Worm (Caenorhabditis elegans) whole organism, L1 larva: ENCODE data around the gene srt-37.
"Not testable (repeated sequence)": the region's sequence is repeated elsewhere in the genome, so short reads cannot be mapped to it uniquely, and the experiment has no call there.

Source experiments
- blmp-1 ChIP-seq: fragments of 150-350 bp; optimal IDR thresholded peaks from 2 replicates; lab custom pipeline; 2014; ENCODE audit warnings: missing biosample characterization, missing genetic modification characterization
- ceh-63 ChIP-seq: fragments of 200-800 bp; sonication (Bioruptor generic); optimal IDR thresholded peaks from 2 replicates; lab custom pipeline; 2018; ENCODE audit warnings: mild to moderate bottlenecking, missing genetic modification characterization, missing compliant biosample characterization
- dpl-1 ChIP-seq, 3 experiments: fragments of 150-350 bp in 2 of 3; sonication (generic microtip) in 1 of 3; optimal IDR thresholded peaks; 2 replicates each; lab custom pipeline; 2014 to 2017; ENCODE audit warnings: missing biosample characterization in 3 of 3, missing genetic modification characterization in 3 of 3, missing genetic modification reagents in 3 of 3
- elt-2 ChIP-seq: sonication (generic microtip); optimal IDR thresholded peaks from 2 replicates; lab custom pipeline; 2016; ENCODE audit warnings: missing genetic modification characterization, mild to moderate bottlenecking, inconsistent platforms, missing compliant biosample characterization, missing genetic modification reagents
- jun-1 ChIP-seq: fragments of 150-350 bp; optimal IDR thresholded peaks from 2 replicates; lab custom pipeline; 2014; ENCODE audit warnings: missing biosample characterization, missing genetic modification reagents, missing genetic modification characterization
- lin-35 ChIP-seq, 2 experiments: fragments of 150-350 bp; optimal IDR thresholded peaks; 2 replicates each; lab custom pipeline; 2014; ENCODE audit warnings: missing biosample characterization in 2 of 2, missing genetic modification characterization in 2 of 2, missing genetic modification reagents in 2 of 2
- nhr-19 ChIP-seq: fragments of 200-800 bp; sonication (Bioruptor generic); conservative IDR thresholded peaks from 2 replicates; pipeline ENCODE4 v1.3.6; 2022; ENCODE audit warnings: missing genetic modification characterization, missing compliant biosample characterization
- nhr-77 ChIP-seq: fragments of 150-350 bp; optimal IDR thresholded peaks from 2 replicates; lab custom pipeline; 2014; ENCODE audit warnings: missing biosample characterization, missing genetic modification characterization
- sptf-1 ChIP-seq: fragments of 150-350 bp; optimal IDR thresholded peaks from 2 replicates; lab custom pipeline; 2014; ENCODE audit warnings: missing biosample characterization, missing genetic modification characterization
- tlp-1 ChIP-seq: fragments of 150-350 bp; optimal IDR thresholded peaks from 2 replicates; lab custom pipeline; 2014; ENCODE audit warnings: missing biosample characterization, missing genetic modification characterization
- unc-62 ChIP-seq: fragments of 150-350 bp; optimal IDR thresholded peaks from 2 replicates; lab custom pipeline; 2014; ENCODE audit warnings: missing biosample characterization, missing genetic modification reagents, missing genetic modification characterization
- unc-86 ChIP-seq: sonication (generic microtip); optimal IDR thresholded peaks from 2 replicates; lab custom pipeline; 2016; ENCODE audit warnings: missing genetic modification characterization, missing compliant biosample characterization
- zag-1 ChIP-seq: fragments of 150-350 bp; optimal IDR thresholded peaks from 2 replicates; lab custom pipeline; 2014; ENCODE audit warnings: missing biosample characterization, missing genetic modification characterization
- ztf-4 ChIP-seq: fragments of 150-350 bp; optimal IDR thresholded peaks from 2 replicates; lab custom pipeline; 2014; ENCODE audit warnings: missing biosample characterization, missing genetic modification characterization

- not testable (repeated sequence) for TF ChIP-seq ceh-63 (GFP tag; lab: Kevin White, UChicago); lin-35 (GFP tag; optimal IDR thresholded peaks at IDR 0.05; lab: Kevin White, UChicago); nhr-77 (tag; lab: Kevin White, UChicago); ztf-4; nhr-19 (GFP tag; lab: Robert Waterston, UW); blmp-1 (tag; lab: Kevin White, UChicago); zag-1 (tag; lab: Kevin White, UChicago); unc-62 (GFP tag; lab: Kevin White, UChicago); tlp-1 (tag; lab: Kevin White, UChicago); elt-2 (tag; lab: Kevin White, UChicago); dpl-1 (GFP tag; optimal IDR thresholded peaks at IDR 0.05; lab: Kevin White, UChicago); sptf-1 (tag; lab: Kevin White, UChicago); unc-86 (tag; lab: Kevin White, UChicago); jun-1 (tag; lab: Kevin White, UChicago)
These were observed 11.8 kb upstream of the srt-37 start, which contains the start of gene srh-194 for ce11 chrV:4293425-4293824.
